Fruit fly (Drosophila melanogaster) whole organism, embryonic: ENCODE measurements around the gene barr.
A peak's percentile ranks its signal among the peaks of the same experiment; 100 is the strongest.

Source experiments
- CG11456 ChIP-seq: fragments of 200-800 bp; sonication (Bioruptor generic); IDR thresholded peaks from 3 replicates; pipeline ENCODE4 v1.3.6; 2022; ENCODE audit warnings: missing biosample characterization, missing genetic modification characterization
- CG11696 ChIP-seq: fragments of 200-800 bp; sonication (Bioruptor generic); IDR thresholded peaks from 2 replicates; pipeline ENCODE4 v1.3.6; 2022; ENCODE audit warnings: missing biosample characterization, missing genetic modification characterization
- CG14667 ChIP-seq: fragments of 200-800 bp; sonication (Bioruptor generic); IDR thresholded peaks from 2 replicates; pipeline ENCODE4 v1.3.6; 2022; ENCODE audit warnings: missing biosample characterization, missing genetic modification characterization
- CG14965 ChIP-seq: fragments of 200-800 bp; sonication (Bioruptor generic); optimal IDR thresholded peaks from 2 replicates; lab custom pipeline; 2016; ENCODE audit warnings: missing biosample characterization, missing genetic modification characterization, borderline replicate concordance
- CG17186 ChIP-seq: fragments of 200-800 bp; sonication (Bioruptor generic); optimal IDR thresholded peaks from 3 replicates; lab custom pipeline; 2017; ENCODE audit warnings: missing biosample characterization, missing genetic modification reagents, missing genetic modification characterization
- CG17829 ChIP-seq: fragments of 200-800 bp; optimal IDR thresholded peaks from 2 replicates; lab custom pipeline; 2019; ENCODE audit warnings: missing biosample characterization, mild to moderate bottlenecking, missing genetic modification characterization, moderate library complexity
- CG18619 ChIP-seq: fragments of 200-800 bp; sonication (Bioruptor generic); optimal IDR thresholded peaks from 3 replicates; lab custom pipeline; 2017; ENCODE audit warnings: missing biosample characterization, mild to moderate bottlenecking, missing genetic modification characterization
- CG32767 ChIP-seq: fragments of 200-800 bp; sonication (Bioruptor generic); IDR thresholded peaks from 2 replicates; pipeline ENCODE4 v1.3.6; 2022; ENCODE audit warnings: missing biosample characterization, missing genetic modification characterization
- CG4617 ChIP-seq: fragments of 200-800 bp; sonication (Bioruptor generic); optimal IDR thresholded peaks from 3 replicates; lab custom pipeline; 2016; ENCODE audit warnings: missing biosample characterization, missing genetic modification characterization, borderline replicate concordance
- CG5180 ChIP-seq: fragments of 200-800 bp; sonication (Bioruptor generic); optimal IDR thresholded peaks from 3 replicates; lab custom pipeline; 2017; ENCODE audit warnings: missing biosample characterization, missing genetic modification characterization, mild to moderate bottlenecking, moderate library complexity, missing genetic modification reagents
- CG6689 ChIP-seq: fragments of 200-800 bp; sonication (Bioruptor generic); IDR thresholded peaks from 2 replicates; pipeline ENCODE4 v1.3.6; 2022; ENCODE audit warnings: missing biosample characterization, missing genetic modification characterization
- CG6791 ChIP-seq: fragments of 200-800 bp; sonication (Bioruptor generic); IDR thresholded peaks from 3 replicates; pipeline ENCODE4 v1.3.6; 2022; ENCODE audit warnings: missing biosample characterization, missing genetic modification characterization; ENCODE audit not compliant: partially characterized antibody
- CG6813 ChIP-seq: fragments of 200-800 bp; sonication (Bioruptor generic); optimal IDR thresholded peaks from 2 replicates; lab custom pipeline; 2017; ENCODE audit warnings: missing biosample characterization, missing genetic modification characterization, mild to moderate bottlenecking, moderate library complexity, missing genetic modification reagents
- CG7372 ChIP-seq: fragments of 200-800 bp; sonication (Bioruptor generic); IDR thresholded peaks from 2 replicates; pipeline ENCODE4 v1.3.6; 2022; ENCODE audit warnings: missing biosample characterization, missing genetic modification characterization
- CG8388 ChIP-seq: fragments of 200-800 bp; sonication (Bioruptor generic); optimal IDR thresholded peaks from 2 replicates; lab custom pipeline; 2019; ENCODE audit warnings: missing biosample characterization, mild to moderate bottlenecking, missing genetic modification characterization, moderate library complexity
- CkIIα-i1 ChIP-seq: fragments of 200-800 bp; sonication (Bioruptor generic); IDR thresholded peaks from 2 replicates; pipeline ENCODE4 v1.3.6; 2022; ENCODE audit warnings: missing biosample characterization, missing genetic modification characterization
- D19A ChIP-seq: fragments of 200-800 bp; optimal IDR thresholded peaks from 3 replicates; lab custom pipeline; 2019; ENCODE audit warnings: missing biosample characterization, mild to moderate bottlenecking, missing genetic modification characterization, moderate library complexity
- Dfd ChIP-seq, 2 experiments: fragments of >200 bp; optimal IDR thresholded peaks; 2 replicates each; lab custom pipeline; 2017; ENCODE audit warnings: missing biosample characterization in 2 of 2, missing genetic modification characterization in 2 of 2
- HmgZ ChIP-seq: fragments of 200-800 bp; sonication (Bioruptor generic); optimal IDR thresholded peaks from 2 replicates; lab custom pipeline; 2018; ENCODE audit warnings: missing biosample characterization, mild to moderate bottlenecking, missing genetic modification characterization
- Hr78 ChIP-seq, 2 experiments: fragments of 200-800 bp in 1 of 2; fragments of >200 bp in 1 of 2; sonication (Bioruptor generic) in 1 of 2; optimal IDR thresholded peaks; 2 replicates each; lab custom pipeline; 2017 to 2019; ENCODE audit warnings: missing biosample characterization in 2 of 2, missing genetic modification characterization in 2 of 2, mild to moderate bottlenecking in 1 of 2, moderate library complexity in 1 of 2
- Hsf ChIP-seq: fragments of 200-800 bp; sonication (Bioruptor generic); optimal IDR thresholded peaks from 3 replicates; lab custom pipeline; 2016; ENCODE audit warnings: missing biosample characterization, missing genetic modification characterization
- Max ChIP-seq: fragments of 200-800 bp; sonication (Bioruptor generic); optimal IDR thresholded peaks from 2 replicates; lab custom pipeline; 2016; ENCODE audit warnings: missing biosample characterization, mild to moderate bottlenecking, missing genetic modification characterization
- Med ChIP-seq: fragments of 200-800 bp; sonication (Bioruptor generic); peaks from one replicate; lab custom pipeline; 2016; ENCODE audit warnings: missing biosample characterization, missing genetic modification characterization, mild to moderate bottlenecking, inconsistent platforms, moderate library complexity
- Mes4 ChIP-seq: fragments of 200-800 bp; sonication (Bioruptor generic); optimal IDR thresholded peaks from 2 replicates; lab custom pipeline; 2016; ENCODE audit warnings: missing biosample characterization, missing genetic modification characterization
- NC2β ChIP-seq: fragments of 200-800 bp; sonication (Bioruptor generic); optimal IDR thresholded peaks from 2 replicates; lab custom pipeline; 2016; ENCODE audit warnings: missing biosample characterization, missing genetic modification characterization
- Nf-YA ChIP-seq: fragments of 200-800 bp; sonication (Bioruptor generic); IDR thresholded peaks from 2 replicates; pipeline ENCODE4 v1.3.6; 2022; ENCODE audit warnings: missing biosample characterization, missing genetic modification characterization
- Nf-YB ChIP-seq: fragments of 200-800 bp; sonication (Bioruptor generic); optimal IDR thresholded peaks from 3 replicates; lab custom pipeline; 2019; ENCODE audit warnings: missing biosample characterization, mild to moderate bottlenecking, missing genetic modification characterization, moderate library complexity
- Ptx1 ChIP-seq: fragments of 200-800 bp; sonication (Bioruptor generic); IDR thresholded peaks from 2 replicates; pipeline ENCODE4 v1.3.6; 2022; ENCODE audit warnings: missing biosample characterization, missing genetic modification characterization
- Sry-δ ChIP-seq: fragments of 200-800 bp; sonication (Bioruptor generic); optimal IDR thresholded peaks from 2 replicates; lab custom pipeline; 2016; ENCODE audit warnings: missing biosample characterization, missing genetic modification characterization
- abd-A ChIP-seq: fragments of 200-800 bp; sonication (Bioruptor generic); optimal IDR thresholded peaks from 3 replicates; lab custom pipeline; 2019; ENCODE audit warnings: missing biosample characterization, mild to moderate bottlenecking, missing genetic modification characterization, moderate library complexity
- bab2 ChIP-seq: fragments of 200-800 bp; sonication (Bioruptor generic); optimal IDR thresholded peaks from 2 replicates; lab custom pipeline; 2016; ENCODE audit warnings: missing biosample characterization, missing genetic modification characterization
- bbx ChIP-seq: fragments of 200-800 bp; sonication (Bioruptor generic); IDR thresholded peaks from 2 replicates; pipeline ENCODE4 v1.3.6; 2022; ENCODE audit warnings: missing biosample characterization, missing genetic modification characterization; ENCODE audit not compliant: partially characterized antibody
- dmrt11E ChIP-seq: fragments of 200-800 bp; sonication (Bioruptor generic); optimal IDR thresholded peaks from 3 replicates; lab custom pipeline; 2018; ENCODE audit warnings: missing biosample characterization, mild to moderate bottlenecking, missing genetic modification characterization, moderate library complexity
- dysf ChIP-seq: fragments of 200-800 bp; sonication (Bioruptor generic); IDR thresholded peaks from 3 replicates; pipeline ENCODE4 v1.3.6; 2022; ENCODE audit warnings: missing biosample characterization, missing genetic modification characterization
- fd64A ChIP-seq: fragments of 200-800 bp; sonication (Bioruptor generic); optimal IDR thresholded peaks from 3 replicates; lab custom pipeline; 2018; ENCODE audit warnings: missing biosample characterization, mild to moderate bottlenecking, missing genetic modification characterization
- gt ChIP-seq: fragments of 200-800 bp; sonication (Bioruptor generic); IDR thresholded peaks from 2 replicates; pipeline ENCODE4 v1.3.6; 2022; ENCODE audit warnings: missing biosample characterization, missing genetic modification characterization
- her ChIP-seq: fragments of 200-800 bp; sonication (Bioruptor generic); optimal IDR thresholded peaks from 2 replicates; lab custom pipeline; 2016; ENCODE audit warnings: missing biosample characterization, missing genetic modification characterization
- hth ChIP-seq: fragments of >200 bp; optimal IDR thresholded peaks from 2 replicates; lab custom pipeline; 2017; ENCODE audit warnings: inconsistent platforms
- inv ChIP-seq: fragments of 200-800 bp; sonication (Bioruptor generic); IDR thresholded peaks from 2 replicates; pipeline ENCODE4 v1.3.6; 2022; ENCODE audit warnings: missing biosample characterization, missing genetic modification characterization; ENCODE audit not compliant: partially characterized antibody
- kah ChIP-seq: fragments of 200-800 bp; sonication (Bioruptor generic); optimal IDR thresholded peaks from 2 replicates; lab custom pipeline; 2018; ENCODE audit warnings: missing biosample characterization, mild to moderate bottlenecking, missing genetic modification characterization
- ken ChIP-seq: fragments of 200-800 bp; sonication (Bioruptor generic); IDR thresholded peaks from 3 replicates; pipeline ENCODE4 v1.3.6; 2022; ENCODE audit warnings: missing biosample characterization, missing genetic modification characterization
- nmo ChIP-seq: fragments of 200-800 bp; sonication (Bioruptor generic); optimal IDR thresholded peaks from 2 replicates; lab custom pipeline; 2018; ENCODE audit warnings: missing biosample characterization, mild to moderate bottlenecking, missing genetic modification characterization, moderate library complexity
- peb ChIP-seq: fragments of 200-800 bp; sonication (Bioruptor generic); IDR thresholded peaks from 2 replicates; pipeline ENCODE4 v1.3.6; 2022; ENCODE audit warnings: missing biosample characterization, missing genetic modification characterization
- pfk ChIP-seq: fragments of 200-800 bp; sonication (Bioruptor generic); optimal IDR thresholded peaks from 2 replicates; lab custom pipeline; 2018; ENCODE audit warnings: missing biosample characterization, mild to moderate bottlenecking, missing genetic modification characterization, moderate library complexity
- ranshi ChIP-seq: fragments of 200-800 bp; sonication (Bioruptor generic); IDR thresholded peaks from 2 replicates; pipeline ENCODE4 v1.3.6; 2022; ENCODE audit warnings: missing biosample characterization, missing genetic modification characterization
- row ChIP-seq: fragments of 200-800 bp; sonication (Bioruptor generic); IDR thresholded peaks from 3 replicates; pipeline ENCODE4 v1.3.6; 2022; ENCODE audit warnings: missing biosample characterization, missing genetic modification characterization
- sob ChIP-seq: fragments of 200-800 bp; sonication (Bioruptor generic); IDR thresholded peaks from 2 replicates; pipeline ENCODE4 v1.3.6; 2022; ENCODE audit warnings: missing biosample characterization, missing genetic modification characterization
- unc-4 ChIP-seq: fragments of 200-800 bp; sonication (Bioruptor generic); IDR thresholded peaks from 2 replicates; pipeline ENCODE4 v1.3.6; 2022; ENCODE audit warnings: missing biosample characterization, missing genetic modification characterization; ENCODE audit not compliant: partially characterized antibody
- wek ChIP-seq: fragments of 200-800 bp; sonication (Bioruptor generic); optimal IDR thresholded peaks from 3 replicates; lab custom pipeline; 2018; ENCODE audit warnings: missing biosample characterization, mild to moderate bottlenecking, missing genetic modification characterization, moderate library complexity

Gene barr

dm6 chr2L:20082965-20083855 lies 22.0 kb upstream of the barr start (continued):
- TF ChIP-seq CG17186 (GFP tag; lab: Kevin White, UChicago) (no peak), ranshi (0 out of 2 replicates have a peak, but pooled peaks have one; percentile 8), sob (peak; percentile 44; the same call in 1 of the 2 replicates), CkIIα-i1 (GFP tag; lab: Robert Waterston, UW) (no peak), pfk (no peak), Nf-YB (no peak), abd-A (tag; lab: Kevin White, UChicago) (peak; percentile 18), CG14965 (GFP tag; lab: Kevin White, UChicago) (no peak), Hsf (no peak), CG7372 (GFP tag; lab: Robert Waterston, UW) (no peak), CG6689 (GFP tag; lab: Robert Waterston, UW) (no peak), Ptx1 (GFP tag; lab: Robert Waterston, UW) (peak; percentile 34; the same call in 1 of the 2 replicates), peb (GFP tag; lab: Robert Waterston, UW) (no peak), CG5180 (GFP tag; lab: Kevin White, UChicago) (peak; percentile 21), ken (GFP tag; lab: Robert Waterston, UW) (no peak), CG6791 (no peak), CG18619 (GFP tag; lab: Kevin White, UChicago) (no peak), bab2 (GFP tag; lab: Kevin White, UChicago) (no peak), CG4617 (no peak), Hr78 (GFP tag; optimal IDR thresholded peaks at IDR 0.05; lab: Kevin White, UChicago) (peak in 1 of 2 experiments; percentile 90), hth (lab: Kevin White, UChicago) (no peak), CG17829 (tag; lab: Kevin White, UChicago) (no peak), CG32767 (GFP tag; lab: Robert Waterston, UW) (no peak), CG14667 (GFP tag; lab: Robert Waterston, UW) (no peak), inv (GFP tag; lab: Robert Waterston, UW) (no peak), her (GFP tag; lab: Kevin White, UChicago) (no peak), bbx (GFP tag; lab: Robert Waterston, UW) (no peak), nmo (no peak), HmgZ (no peak), Dfd (GFP tag; optimal IDR thresholded peaks at IDR 0.05; lab: Kevin White, UChicago) (no peak), gt (no peak), dmrt11E (no peak), Max (GFP tag; lab: Kevin White, UChicago) (no peak), Med (GFP tag; lab: Kevin White, UChicago) (peak; percentile 81), CG11456 (GFP tag; lab: Robert Waterston, UW) (no peak), CG6813 (no peak), kah (GFP tag; lab: Kevin White, UChicago) (no peak), wek (GFP tag; lab: Kevin White, UChicago) (no peak), Sry-δ (no peak), CG11696 (GFP tag; lab: Robert Waterston, UW) (no peak), Mes4 (GFP tag; lab: Kevin White, UChicago) (no peak), NC2β (no peak), CG8388 (no peak), D19A (no peak), fd64A (GFP tag; lab: Kevin White, UChicago) (no peak), dysf (GFP tag; lab: Robert Waterston, UW) (peak; percentile 50), Nf-YA (GFP tag; lab: Robert Waterston, UW) (0 out of 2 replicates have a peak, but pooled peaks have one; percentile 24), row (GFP tag; lab: Robert Waterston, UW) (peak; percentile 27; the same call in 1 of the 3 replicates), unc-4 (GFP tag; lab: Robert Waterston, UW) (no peak)
